Worm (Caenorhabditis elegans) whole organism, late embryonic: Measurements from ENCODE around the gene mrpl-22.
A peak's percentile ranks its signal among the peaks of the same experiment; 100 is the strongest.

Experiments
- C08G9.2 ChIP-seq: sonication (generic microtip); optimal IDR thresholded peaks from 2 replicates; lab custom pipeline; 2016; ENCODE audit warnings: mild to moderate bottlenecking, missing genetic modification characterization, moderate library complexity, missing compliant biosample characterization
- F13H6.1 ChIP-seq: sonication (generic microtip); optimal IDR thresholded peaks from 2 replicates; lab custom pipeline; 2016; ENCODE audit warnings: missing genetic modification characterization, missing compliant biosample characterization
- ama-1 ChIP-seq: fragments of 150-350 bp; optimal IDR thresholded peaks from 2 replicates; lab custom pipeline; 2014
- ceh-14 ChIP-seq: sonication (generic microtip); optimal IDR thresholded peaks from 2 replicates; lab custom pipeline; 2016; ENCODE audit warnings: missing genotype, missing genetic modification characterization, missing compliant biosample characterization
- ceh-18 ChIP-seq: sonication (generic microtip); optimal IDR thresholded peaks from 2 replicates; lab custom pipeline; 2016; ENCODE audit warnings: missing genetic modification characterization, missing compliant biosample characterization
- ceh-2 ChIP-seq: sonication (generic microtip); optimal IDR thresholded peaks from 2 replicates; lab custom pipeline; 2016; ENCODE audit warnings: missing genotype, missing genetic modification characterization, missing compliant biosample characterization
- ceh-24 ChIP-seq: sonication (generic microtip); optimal IDR thresholded peaks from 2 replicates; lab custom pipeline; 2016; ENCODE audit warnings: mild to moderate bottlenecking, missing genetic modification characterization, missing compliant biosample characterization
- ceh-30 ChIP-seq: fragments of 150-350 bp; optimal IDR thresholded peaks from 2 replicates; lab custom pipeline; 2014; ENCODE audit warnings: missing biosample characterization, missing genetic modification characterization
- ceh-48 ChIP-seq: sonication (generic microtip); optimal IDR thresholded peaks from 2 replicates; lab custom pipeline; 2016; ENCODE audit warnings: missing genetic modification characterization, inconsistent platforms, missing compliant biosample characterization
- ceh-9 ChIP-seq: sonication (generic microtip); optimal IDR thresholded peaks from 2 replicates; lab custom pipeline; 2016; ENCODE audit warnings: mild to moderate bottlenecking, missing genetic modification characterization, inconsistent platforms, missing compliant biosample characterization
- elt-2 ChIP-seq: sonication (generic microtip); optimal IDR thresholded peaks from 2 replicates; lab custom pipeline; 2016; ENCODE audit warnings: missing genetic modification reagents, missing genetic modification characterization, missing compliant biosample characterization
- elt-4 ChIP-seq: sonication (generic microtip); optimal IDR thresholded peaks from 2 replicates; lab custom pipeline; 2016; ENCODE audit warnings: missing genetic modification characterization, missing compliant biosample characterization
- ets-4 ChIP-seq: sonication (generic microtip); optimal IDR thresholded peaks from 2 replicates; lab custom pipeline; 2016; ENCODE audit warnings: missing genetic modification characterization, missing compliant biosample characterization
- eyg-1 ChIP-seq: sonication (generic microtip); optimal IDR thresholded peaks from 2 replicates; lab custom pipeline; 2016; ENCODE audit warnings: missing genotype, missing genetic modification characterization, missing compliant biosample characterization
- fkh-10 ChIP-seq: fragments of 150-350 bp; optimal IDR thresholded peaks from 2 replicates; lab custom pipeline; 2014; ENCODE audit warnings: missing biosample characterization, missing genetic modification reagents, missing genetic modification characterization
- gmeb-2 ChIP-seq: sonication (generic microtip); optimal IDR thresholded peaks from 2 replicates; lab custom pipeline; 2016; ENCODE audit warnings: missing genetic modification characterization, inconsistent platforms, missing compliant biosample characterization
- hlh-30 ChIP-seq: sonication (generic microtip); optimal IDR thresholded peaks from 2 replicates; lab custom pipeline; 2017; ENCODE audit warnings: antibody characterized with exemption, missing genetic modification characterization, missing compliant biosample characterization; ENCODE audit not compliant: insufficient read depth
- hlh-6 ChIP-seq: sonication (generic microtip); optimal IDR thresholded peaks from 2 replicates; lab custom pipeline; 2016; ENCODE audit warnings: missing genotype, missing genetic modification characterization, missing compliant biosample characterization
- hlh-8 ChIP-seq: sonication (generic microtip); optimal IDR thresholded peaks from 2 replicates; lab custom pipeline; 2016; ENCODE audit warnings: missing genotype, missing genetic modification characterization, missing compliant biosample characterization
- mec-3 ChIP-seq: sonication (generic microtip); optimal IDR thresholded peaks from 2 replicates; lab custom pipeline; 2016; ENCODE audit warnings: borderline replicate concordance, missing genetic modification characterization, missing compliant biosample characterization
- nfya-1 ChIP-seq: sonication (generic microtip); optimal IDR thresholded peaks from 2 replicates; lab custom pipeline; 2017; ENCODE audit warnings: missing genetic modification characterization, mild to moderate bottlenecking, missing compliant biosample characterization, antibody characterized with exemption, moderate library complexity
- nhr-11 ChIP-seq: fragments of 150-350 bp; optimal IDR thresholded peaks from 2 replicates; lab custom pipeline; 2014; ENCODE audit warnings: missing biosample characterization, missing genetic modification characterization
- odd-2 ChIP-seq: sonication (generic microtip); optimal IDR thresholded peaks from 2 replicates; lab custom pipeline; 2017; ENCODE audit warnings: antibody characterized with exemption, mild to moderate bottlenecking, missing genetic modification characterization, missing compliant biosample characterization
- pag-3 ChIP-seq: sonication (generic microtip); optimal IDR thresholded peaks from 2 replicates; lab custom pipeline; 2016; ENCODE audit warnings: missing compliant biosample characterization, missing genetic modification characterization, borderline replicate concordance
- pax-1 ChIP-seq: fragments of 150-350 bp; optimal IDR thresholded peaks from 2 replicates; lab custom pipeline; 2014; ENCODE audit warnings: missing biosample characterization, missing genetic modification characterization
- pha-4 ChIP-seq: fragments of 150-350 bp; optimal IDR thresholded peaks from 2 replicates; lab custom pipeline; 2018; ENCODE audit warnings: missing biosample characterization, missing genetic modification reagents, missing genetic modification characterization
- pqm-1 ChIP-seq: sonication (generic microtip); optimal IDR thresholded peaks from 2 replicates; lab custom pipeline; 2016; ENCODE audit warnings: missing genetic modification characterization, missing compliant biosample characterization
- tbx-2 ChIP-seq: sonication (generic microtip); optimal IDR thresholded peaks from 2 replicates; lab custom pipeline; 2016; ENCODE audit warnings: missing genetic modification characterization, missing compliant biosample characterization
- ttx-3 ChIP-seq: sonication (generic microtip); optimal IDR thresholded peaks from 2 replicates; lab custom pipeline; 2016; ENCODE audit warnings: missing genetic modification reagents, missing genetic modification characterization, missing compliant biosample characterization
- unc-42 ChIP-seq: sonication (generic microtip); optimal IDR thresholded peaks from 2 replicates; lab custom pipeline; 2016; ENCODE audit warnings: missing genotype, missing genetic modification characterization, missing compliant biosample characterization
- ztf-16 ChIP-seq: sonication (generic microtip); optimal IDR thresholded peaks from 2 replicates; lab custom pipeline; 2017; ENCODE audit warnings: missing genetic modification characterization, missing compliant biosample characterization

mrpl-22 gene

DNA sequence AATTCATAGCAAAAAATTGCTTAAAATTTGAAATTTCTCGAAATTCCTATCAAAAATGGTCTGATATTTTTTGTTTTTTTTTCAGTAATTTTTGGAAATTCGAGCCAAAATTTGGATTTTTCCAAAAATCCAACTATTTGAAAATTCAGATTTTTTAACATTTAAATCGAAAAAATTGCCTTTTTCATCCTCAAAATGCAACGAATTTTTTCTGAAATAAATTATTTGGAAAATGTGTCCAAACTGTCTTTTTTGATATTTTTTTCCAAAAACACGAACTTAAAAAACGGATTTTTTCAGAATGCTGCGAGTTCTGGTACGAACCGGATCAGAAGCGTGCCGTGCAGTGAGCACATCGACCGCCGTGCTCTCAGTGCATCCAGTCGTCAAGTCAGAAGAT, at the start of gene mrpl-22:
Gene mrpl-22 (plus strand): TSS at position 301 of the 400 bp plus-strand sequence.
- TF ChIP-seq pax-1 (tag; lab: Kevin White, UChicago) = no peak
- TF ChIP-seq elt-2 (tag; lab: Kevin White, UChicago) = no peak
- no peak for TF ChIP-seq pag-3 (tag; lab: Kevin White, UChicago)
- TF ChIP-seq eyg-1 (tag; lab: Kevin White, UChicago) = no peak
- TF ChIP-seq ceh-14 = no peak
- no peak for TF ChIP-seq tbx-2 (tag; lab: Kevin White, UChicago)
- no peak for TF ChIP-seq ets-4 (tag; lab: Kevin White, UChicago)
- no peak for TF ChIP-seq fkh-10 (GFP tag; lab: Kevin White, UChicago)
- no peak for TF ChIP-seq mec-3
- no peak for TF ChIP-seq odd-2
- TF ChIP-seq ceh-24 (tag; lab: Kevin White, UChicago) = no peak
- no peak for TF ChIP-seq ttx-3 (tag; lab: Kevin White, UChicago)
- no peak for TF ChIP-seq ceh-18 (tag; lab: Kevin White, UChicago)
- no peak for TF ChIP-seq ceh-2 (tag; lab: Kevin White, UChicago)
- no peak for TF ChIP-seq hlh-30
- no peak for TF ChIP-seq gmeb-2

DNA sequence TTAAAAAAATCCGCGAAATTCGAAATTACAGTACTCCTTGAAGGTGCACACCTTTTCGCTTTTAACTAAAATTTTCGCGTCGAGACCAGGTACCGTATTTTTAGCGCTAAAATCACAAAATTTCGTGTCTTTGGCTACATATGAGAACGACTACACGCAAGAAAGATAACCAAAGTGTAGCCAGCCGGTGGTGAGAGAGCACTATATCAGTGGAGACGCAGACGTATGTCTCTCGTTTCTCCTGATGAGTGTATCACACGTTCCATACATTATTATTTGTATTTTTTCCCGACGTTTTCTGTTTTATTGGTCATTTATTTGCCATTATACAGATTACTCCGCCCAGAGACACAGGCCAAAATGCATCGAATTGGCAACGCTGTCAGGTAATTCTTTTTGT, 49.3 kb upstream of the mrpl-22 start, which contains the start of gene acdh-11:
Gene acdh-11 (plus strand): TSS at position 333 of the 400 bp plus-strand sequence.
- TF ChIP-seq C08G9.2 (tag; lab: Kevin White, UChicago) (no peak), elt-2 (tag; lab: Kevin White, UChicago) (peak; percentile 19)

DNA sequence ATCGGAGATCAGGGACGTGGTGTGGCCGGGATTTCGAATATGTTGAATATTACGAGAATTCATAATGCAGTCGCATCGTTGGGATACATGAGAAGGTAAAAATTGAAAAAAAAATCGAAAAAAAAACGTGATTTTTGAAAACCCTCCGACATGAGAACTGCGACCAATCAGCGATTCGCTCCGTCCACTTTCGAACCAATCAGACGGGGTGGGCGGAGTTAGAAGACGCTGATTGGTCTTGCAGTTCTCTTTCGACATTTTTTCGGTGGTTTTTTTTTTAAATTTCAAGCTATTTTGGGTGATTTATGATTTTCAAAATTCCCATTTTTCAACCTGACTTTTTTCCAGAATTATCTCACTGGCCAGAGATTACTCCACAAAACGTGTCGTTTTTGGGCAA, 46.0 kb upstream of the mrpl-22 start:
- TF ChIP-seq pha-4 (no peak), F13H6.1 (tag; lab: Kevin White, UChicago) (no peak), nfya-1 (tag; lab: Kevin White, UChicago) (peak; percentile 75), ceh-48 (tag; lab: Kevin White, UChicago) (no peak), ztf-16 (tag; lab: Kevin White, UChicago) (no peak)
- TF ChIP-seq, all 69 proteins: peak for 1

DNA sequence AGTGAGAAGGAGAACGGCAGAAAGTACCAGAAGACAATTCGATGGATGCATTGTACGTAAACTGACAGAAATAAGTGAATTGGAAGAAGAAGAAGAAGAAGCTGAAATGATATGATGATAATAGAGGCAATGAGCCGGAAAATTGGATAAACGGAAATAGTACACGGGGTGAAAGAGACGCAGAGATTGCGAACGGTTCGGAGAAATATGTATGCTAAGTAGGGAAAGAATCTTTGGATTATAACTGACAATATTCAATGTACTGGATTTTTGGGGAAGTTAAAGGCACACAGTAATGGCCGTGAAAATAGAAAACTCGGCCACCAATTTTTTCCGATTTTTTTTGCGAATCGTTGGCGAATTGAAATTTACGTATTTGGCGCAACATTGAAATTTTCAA, 39.9 kb upstream of the mrpl-22 start, which contains the start of gene Y45F3A.4:
Gene Y45F3A.4 (minus strand): TSS at position 101 of the 400 bp plus-strand sequence.
- TF ChIP-seq ama-1 (lab: Kevin White, UChicago) (no peak), ceh-30 (tag; lab: Kevin White, UChicago) (no peak), ceh-48 (tag; lab: Kevin White, UChicago) (no peak), pqm-1 (tag; lab: Kevin White, UChicago) (no peak), ttx-3 (tag; lab: Kevin White, UChicago) (no peak), ceh-14 (no peak)

DNA sequence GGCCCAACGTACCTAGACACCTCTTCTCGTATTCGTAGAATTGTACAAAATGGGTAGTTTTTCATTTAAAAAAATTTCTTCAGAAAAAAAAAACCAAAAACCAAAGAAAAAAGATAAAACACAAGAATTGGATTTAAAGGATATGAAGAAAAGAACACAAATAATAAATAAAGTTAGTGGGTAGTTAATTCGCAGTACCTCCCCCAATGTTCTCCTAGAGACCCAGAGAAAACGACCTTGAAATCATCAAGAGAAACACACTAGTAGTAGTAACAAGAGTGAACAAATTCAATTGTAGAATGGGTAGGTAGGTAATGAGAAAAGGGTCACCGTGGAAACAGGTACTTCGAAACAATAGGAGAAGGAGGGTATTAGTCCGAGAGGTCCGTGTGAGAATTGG, 37.5 kb upstream of the mrpl-22 start:
- TF ChIP-seq elt-4 (tag; lab: Kevin White, UChicago) (no peak), unc-42 (tag; lab: Kevin White, UChicago) (peak; percentile 13), ceh-9 (tag; lab: Kevin White, UChicago) (no peak), nhr-11 (no peak), ets-4 (tag; lab: Kevin White, UChicago) (no peak)

DNA sequence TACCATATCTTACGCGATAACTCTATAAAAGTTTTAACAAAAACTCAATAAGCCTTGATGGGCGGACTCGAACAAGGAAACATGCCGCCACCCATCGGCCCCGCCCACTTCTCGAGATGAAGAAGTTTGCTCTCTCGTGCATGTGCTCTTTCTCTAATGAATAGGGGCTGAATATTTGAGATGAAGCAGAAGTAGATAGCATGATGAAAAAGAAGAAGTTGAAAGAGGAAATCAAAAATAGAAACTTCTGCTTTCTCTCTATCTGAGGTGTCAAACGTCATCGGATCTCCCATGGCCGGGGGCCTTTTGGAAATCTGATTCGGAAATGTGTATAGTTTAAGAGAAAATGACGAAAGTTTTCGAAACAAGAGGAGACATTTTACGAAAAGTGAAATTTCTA, 36.4 kb upstream of the mrpl-22 start:
- no peak for TF ChIP-seq hlh-8 (tag; lab: Kevin White, UChicago)
- peak; percentile 20 for TF ChIP-seq unc-42 (tag; lab: Kevin White, UChicago)
- TF ChIP-seq hlh-6 (tag; lab: Kevin White, UChicago) = no peak

DNA sequence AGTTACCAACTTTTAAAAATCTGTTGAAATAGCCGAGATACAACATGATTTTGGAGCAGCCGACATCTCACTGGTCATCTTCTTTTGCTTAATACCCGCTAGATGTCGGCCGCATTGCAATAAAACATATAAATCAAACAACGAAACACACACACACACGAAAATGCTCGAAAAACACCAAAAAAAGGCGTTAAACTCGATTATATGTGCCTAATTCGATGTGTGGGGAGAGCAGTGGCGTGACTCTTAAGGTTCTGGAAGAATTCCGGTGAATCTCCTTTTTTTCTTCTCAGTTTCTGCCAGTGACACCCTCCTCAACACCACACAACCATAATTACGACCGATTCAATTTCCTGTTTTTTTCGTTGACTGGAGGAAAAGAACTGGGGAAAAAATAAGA, 35.1 kb upstream of the mrpl-22 start:
- TF ChIP-seq unc-42 (tag; lab: Kevin White, UChicago) (peak; percentile 13), gmeb-2 (no peak)
